Worm (Caenorhabditis elegans) whole organism, L1 larva: ENCODE results near the gene C56G2.15.

Source experiments
- C04F5.9 ChIP-seq: sonication (generic microtip); optimal IDR thresholded peaks from 2 replicates; lab custom pipeline; 2016; ENCODE audit warnings: missing genetic modification characterization, missing compliant biosample characterization
- F16B12.6 ChIP-seq: fragments of 150-350 bp; optimal IDR thresholded peaks from 2 replicates; lab custom pipeline; 2014; ENCODE audit warnings: missing biosample characterization, missing genetic modification characterization
- aha-1 ChIP-seq: fragments of 150-350 bp; optimal IDR thresholded peaks from 2 replicates; lab custom pipeline; 2014; ENCODE audit warnings: missing biosample characterization, missing genetic modification characterization
- ama-1 ChIP-seq: fragments of 150-350 bp; optimal IDR thresholded peaks from 2 replicates; lab custom pipeline; 2014
- ceh-63 ChIP-seq: fragments of 200-800 bp; sonication (Bioruptor generic); optimal IDR thresholded peaks from 2 replicates; lab custom pipeline; 2018; ENCODE audit warnings: mild to moderate bottlenecking, missing genetic modification characterization, missing compliant biosample characterization
- ceh-8 ChIP-seq: fragments of 200-800 bp; sonication (Bioruptor generic); optimal IDR thresholded peaks from 2 replicates; lab custom pipeline; 2018; ENCODE audit warnings: mild to moderate bottlenecking, missing genetic modification characterization, moderate library complexity, missing compliant biosample characterization
- ceh-90 ChIP-seq: sonication (generic microtip); optimal IDR thresholded peaks from 2 replicates; lab custom pipeline; 2016; ENCODE audit warnings: missing genetic modification characterization, missing compliant biosample characterization
- ces-1 ChIP-seq: fragments of 150-350 bp; optimal IDR thresholded peaks from 2 replicates; lab custom pipeline; 2014; ENCODE audit warnings: missing biosample characterization, missing genetic modification reagents, missing genetic modification characterization
- dsc-1 ChIP-seq: sonication (generic microtip); optimal IDR thresholded peaks from 2 replicates; lab custom pipeline; 2016; ENCODE audit warnings: mild to moderate bottlenecking, missing genetic modification characterization, missing compliant biosample characterization
- efl-1 ChIP-seq, 4 experiments: fragments of 150-350 bp; optimal IDR thresholded peaks in 3 of 4; peaks in 1 of 4; 1 replicate in 1 of 4; 2 replicates in 3 of 4; lab custom pipeline; 2014; ENCODE audit warnings: missing biosample characterization in 2 of 4, missing genetic modification characterization in 2 of 4, missing genetic modification reagents in 2 of 4
- efl-3 ChIP-seq: fragments of 200-800 bp; sonication (Bioruptor generic); optimal IDR thresholded peaks from 2 replicates; lab custom pipeline; 2018; ENCODE audit warnings: mild to moderate bottlenecking, missing genetic modification characterization, missing compliant biosample characterization
- egl-13 ChIP-seq: sonication (generic microtip); optimal IDR thresholded peaks from 2 replicates; lab custom pipeline; 2016; ENCODE audit warnings: missing genotype, missing genetic modification reagents, missing genetic modification characterization, missing compliant biosample characterization
- elt-3 ChIP-seq, 6 experiments: fragments of 150-350 bp in 1 of 6; sonication (generic microtip); optimal IDR thresholded peaks; 2 replicates each; lab custom pipeline; 2017 to 2018; ENCODE audit warnings: missing biosample characterization in 6 of 6, missing genetic modification characterization in 6 of 6, inconsistent platforms in 1 of 6
- ets-5 ChIP-seq: fragments of 200-800 bp; sonication (Bioruptor generic); IDR thresholded peaks from 2 replicates; pipeline ENCODE4 v1.3.6; 2022; ENCODE audit warnings: missing genetic modification characterization, missing compliant biosample characterization
- fkh-10 ChIP-seq: sonication (generic microtip); optimal IDR thresholded peaks from 2 replicates; lab custom pipeline; 2017; ENCODE audit warnings: missing biosample characterization, missing genetic modification reagents, missing genetic modification characterization
- grh-1 ChIP-seq: fragments of 200-800 bp; sonication (Bioruptor generic); IDR thresholded peaks from 2 replicates; pipeline ENCODE4 v1.3.6; 2022; ENCODE audit warnings: missing genetic modification reagents, missing genetic modification characterization, missing compliant biosample characterization
- jun-1 ChIP-seq: fragments of 150-350 bp; optimal IDR thresholded peaks from 2 replicates; lab custom pipeline; 2014; ENCODE audit warnings: missing biosample characterization, missing genetic modification reagents, missing genetic modification characterization
- lin-13 ChIP-seq: fragments of 150-350 bp; optimal IDR thresholded peaks from 2 replicates; lab custom pipeline; 2014; ENCODE audit warnings: missing biosample characterization, missing genetic modification reagents, missing genetic modification characterization
- lin-14 ChIP-seq: fragments of 200-800 bp; sonication (Bioruptor generic); optimal IDR thresholded peaks from 2 replicates; lab custom pipeline; 2018; ENCODE audit warnings: mild to moderate bottlenecking, missing genetic modification characterization, moderate library complexity, missing compliant biosample characterization
- lin-35 ChIP-seq, 2 experiments: fragments of 150-350 bp; optimal IDR thresholded peaks; 2 replicates each; lab custom pipeline; 2014; ENCODE audit warnings: missing biosample characterization in 2 of 2, missing genetic modification characterization in 2 of 2, missing genetic modification reagents in 2 of 2
- lin-39 ChIP-seq: fragments of 150-350 bp; optimal IDR thresholded peaks from 2 replicates; lab custom pipeline; 2014; ENCODE audit warnings: missing biosample characterization, missing genetic modification reagents, missing genetic modification characterization
- lsy-2 ChIP-seq, 2 experiments: fragments of 150-350 bp; optimal IDR thresholded peaks; 2 replicates each; lab custom pipeline; 2014; ENCODE audit warnings: missing biosample characterization in 2 of 2, missing genetic modification characterization in 2 of 2
- mab-9 ChIP-seq: fragments of 200-800 bp; sonication (Bioruptor generic); IDR thresholded peaks from 2 replicates; pipeline ENCODE4 v1.3.6; 2022; ENCODE audit warnings: missing genetic modification reagents, missing genetic modification characterization, missing compliant biosample characterization
- mdl-1 ChIP-seq, 2 experiments: fragments of 150-350 bp; optimal IDR thresholded peaks; 2 replicates each; lab custom pipeline; 2014 to 2017; ENCODE audit warnings: missing biosample characterization in 2 of 2, missing genetic modification characterization in 2 of 2, inconsistent platforms in 1 of 2
- mef-2 ChIP-seq: fragments of 150-350 bp; optimal IDR thresholded peaks from 2 replicates; lab custom pipeline; 2014; ENCODE audit warnings: missing biosample characterization, missing genetic modification characterization
- nhr-28 ChIP-seq: fragments of 150-350 bp; optimal IDR thresholded peaks from 2 replicates; lab custom pipeline; 2014; ENCODE audit warnings: missing biosample characterization, missing genetic modification characterization
- nhr-47 ChIP-seq: sonication (generic microtip); optimal IDR thresholded peaks from 2 replicates; lab custom pipeline; 2016; ENCODE audit warnings: mild to moderate bottlenecking, missing genetic modification characterization, moderate library complexity, missing compliant biosample characterization
- nhr-71 ChIP-seq: sonication (generic microtip); optimal IDR thresholded peaks from 2 replicates; lab custom pipeline; 2016; ENCODE audit warnings: mild to moderate bottlenecking, missing genetic modification characterization, moderate library complexity, missing compliant biosample characterization
- nhr-77 ChIP-seq: fragments of 150-350 bp; optimal IDR thresholded peaks from 2 replicates; lab custom pipeline; 2014; ENCODE audit warnings: missing biosample characterization, missing genetic modification characterization
- nhr-84 ChIP-seq: sonication (generic microtip); optimal IDR thresholded peaks from 2 replicates; lab custom pipeline; 2017; ENCODE audit warnings: missing biosample characterization, missing genetic modification characterization
- nhr-85 ChIP-seq: sonication (generic microtip); peaks from one replicate; lab custom pipeline; 2016; ENCODE audit warnings: missing genetic modification characterization, inconsistent platforms, missing compliant biosample characterization
- nhr-90 ChIP-seq: sonication (generic microtip); optimal IDR thresholded peaks from 2 replicates; lab custom pipeline; 2016; ENCODE audit warnings: mild to moderate bottlenecking, missing genetic modification characterization, missing compliant biosample characterization; ENCODE audit not compliant: poor library complexity
- pax-3 ChIP-seq: fragments of 200-800 bp; sonication (Bioruptor generic); optimal IDR thresholded peaks from 2 replicates; lab custom pipeline; 2018; ENCODE audit warnings: mild to moderate bottlenecking, missing genetic modification characterization, moderate library complexity, missing compliant biosample characterization
- rnt-1 ChIP-seq: sonication (generic microtip); optimal IDR thresholded peaks from 2 replicates; lab custom pipeline; 2016; ENCODE audit warnings: mild to moderate bottlenecking, missing genetic modification characterization, moderate library complexity, missing compliant biosample characterization
- skn-1 ChIP-seq: fragments of 150-350 bp; optimal IDR thresholded peaks from 2 replicates; lab custom pipeline; 2014; ENCODE audit warnings: missing biosample characterization, missing genetic modification characterization
- snpc-4 ChIP-seq: fragments of 150-350 bp; optimal IDR thresholded peaks from 2 replicates; lab custom pipeline; 2014; ENCODE audit warnings: missing biosample characterization, missing genetic modification characterization
- snu-23 ChIP-seq: sonication (generic microtip); optimal IDR thresholded peaks from 2 replicates; lab custom pipeline; 2016; ENCODE audit warnings: missing genetic modification characterization, missing compliant biosample characterization
- sup-37 ChIP-seq: fragments of 200-800 bp; sonication (Bioruptor generic); optimal IDR thresholded peaks from 2 replicates; lab custom pipeline; 2018; ENCODE audit warnings: mild to moderate bottlenecking, missing genetic modification characterization, missing compliant biosample characterization
- swsn-7 ChIP-seq: sonication (generic microtip); optimal IDR thresholded peaks from 2 replicates; lab custom pipeline; 2016; ENCODE audit warnings: missing genetic modification characterization, missing compliant biosample characterization
- tbx-2 ChIP-seq: sonication (generic microtip); optimal IDR thresholded peaks from 2 replicates; lab custom pipeline; 2016; ENCODE audit warnings: missing genetic modification characterization, missing compliant biosample characterization
- unc-130 ChIP-seq: fragments of 150-350 bp; optimal IDR thresholded peaks from 2 replicates; lab custom pipeline; 2017; ENCODE audit warnings: missing biosample characterization, missing genetic modification characterization, inconsistent platforms
- unc-30 ChIP-seq: sonication (generic microtip); optimal IDR thresholded peaks from 2 replicates; lab custom pipeline; 2017; ENCODE audit warnings: missing biosample characterization, missing genetic modification characterization
- unc-62 ChIP-seq: fragments of 150-350 bp; optimal IDR thresholded peaks from 2 replicates; lab custom pipeline; 2014; ENCODE audit warnings: missing biosample characterization, missing genetic modification reagents, missing genetic modification characterization
- unc-98 ChIP-seq: fragments of 200-800 bp; sonication (Bioruptor generic); IDR thresholded peaks from 2 replicates; pipeline ENCODE4 v1.3.6; 2022; ENCODE audit warnings: missing genetic modification characterization, missing compliant biosample characterization
- xbp-1 ChIP-seq: sonication (generic microtip); optimal IDR thresholded peaks from 2 replicates; lab custom pipeline; 2016; ENCODE audit warnings: missing genetic modification characterization, missing compliant biosample characterization
- zip-4 ChIP-seq: fragments of 200-800 bp; sonication (Bioruptor generic); optimal IDR thresholded peaks from 2 replicates; lab custom pipeline; 2018; ENCODE audit warnings: mild to moderate bottlenecking, missing genetic modification characterization, moderate library complexity, missing compliant biosample characterization
- ztf-4 ChIP-seq: fragments of 150-350 bp; optimal IDR thresholded peaks from 2 replicates; lab custom pipeline; 2014; ENCODE audit warnings: missing biosample characterization, missing genetic modification characterization

C56G2.15 gene

DNA sequence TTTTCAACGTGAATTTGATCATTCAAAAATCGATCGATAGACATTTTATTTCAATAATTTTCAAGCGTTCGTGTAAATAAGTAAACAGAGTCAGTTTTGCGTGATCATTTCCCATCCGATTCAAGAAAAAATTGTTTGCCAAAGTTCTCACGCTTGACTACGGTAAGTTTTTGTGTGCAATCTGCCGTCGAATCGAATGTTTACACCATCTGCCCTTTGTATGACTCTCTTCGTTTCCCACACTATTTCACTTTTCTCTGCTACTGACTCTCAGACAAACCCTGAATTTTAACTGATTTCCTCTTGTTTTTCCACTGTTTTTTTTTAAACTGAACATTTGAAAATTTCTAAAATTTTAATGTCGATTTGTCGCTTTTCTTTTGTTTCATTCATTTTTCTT lies 23.0 kb downstream of the C56G2.15 start (continued):
- TF ChIP-seq efl-3 (GFP tag; lab: Kevin White, UChicago) (no peak), ceh-90 (tag; lab: Kevin White, UChicago) (peak; percentile 21), mab-9 (GFP tag; lab: Robert Waterston, UW) (peak; percentile 54), egl-13 (tag; lab: Kevin White, UChicago) (no peak), jun-1 (peak; percentile 64), lin-13 (GFP tag; lab: Kevin White, UChicago) (peak; percentile 90), snpc-4 (peak; percentile 70), dsc-1 (peak; percentile 84), unc-62 (GFP tag; lab: Kevin White, UChicago) (no peak), ceh-8 (GFP tag; lab: Kevin White, UChicago) (peak; percentile 39), tbx-2 (tag; lab: Kevin White, UChicago) (peak; percentile 81), zip-4 (peak; percentile 39), skn-1 (tag; lab: Kevin White, UChicago) (peak; percentile 66), elt-3 (tag; optimal IDR thresholded peaks at IDR 0.05; lab: Kevin White, UChicago) (peak in 3 of 6 experiments; percentile 25 to 68 (median 64)), pax-3 (tag; lab: Kevin White, UChicago) (peak; percentile 30), ces-1 (GFP tag; lab: Kevin White, UChicago) (no peak), efl-1 (optimal IDR thresholded peaks at IDR 0.05; lab: Kevin White, UChicago) (peak; percentile 85 to 86), efl-1 (GFP tag; optimal IDR thresholded peaks at IDR 0.05 in 1 of 2; lab: Kevin White, UChicago) (peak; percentile 75 to 97), C04F5.9 (tag; lab: Kevin White, UChicago) (peak; percentile 71), unc-30 (no peak), nhr-77 (peak; percentile 83), nhr-28 (no peak), ceh-63 (GFP tag; lab: Kevin White, UChicago) (no peak), unc-98 (GFP tag; lab: Robert Waterston, UW) (0 out of 2 replicates have a peak, but pooled peaks have one; percentile 26), lin-39 (tag; lab: Kevin White, UChicago) (peak; percentile 33), grh-1 (GFP tag; lab: Robert Waterston, UW) (peak; percentile 55; the same call in 1 of the 2 replicates), nhr-85 (tag; lab: Kevin White, UChicago) (peak; percentile 94), unc-130 (tag; lab: Kevin White, UChicago) (peak; percentile 69), xbp-1 (tag; lab: Kevin White, UChicago) (peak; percentile 80), mef-2 (no peak), fkh-10 (GFP tag; lab: Kevin White, UChicago) (peak; percentile 12), ama-1 (lab: Kevin White, UChicago) (peak; percentile 44), aha-1 (no peak)

DNA sequence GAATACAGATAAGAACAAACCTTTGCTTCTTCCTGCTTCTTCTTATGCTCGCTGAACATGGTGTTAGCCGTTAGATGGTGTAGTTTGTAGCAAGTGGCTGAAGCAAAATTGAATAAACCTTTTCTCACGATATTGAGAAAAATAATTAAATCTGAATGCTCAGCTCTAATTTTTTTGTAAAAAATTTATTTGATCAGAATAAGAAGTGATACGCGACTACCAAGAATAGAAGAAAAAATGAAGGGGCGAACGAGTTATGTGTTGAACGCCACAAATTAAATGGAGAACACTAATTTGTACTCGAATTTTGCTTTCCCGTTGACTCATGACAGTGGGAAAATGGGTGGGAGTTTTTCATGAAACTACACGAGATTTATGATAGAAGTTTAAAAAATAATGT lies 24.5 kb downstream of the C56G2.15 start, which contains the start of gene C56G2.9:
Gene C56G2.9 (minus strand): TSS at position 101 of the 400 bp plus-strand sequence.
- no peak for TF ChIP-seq efl-1 (optimal IDR thresholded peaks at IDR 0.05; lab: Kevin White, UChicago)
- TF ChIP-seq efl-1 (GFP tag; optimal IDR thresholded peaks at IDR 0.05 in 1 of 2; lab: Kevin White, UChicago): no peak
- TF ChIP-seq jun-1: no peak
- TF ChIP-seq grh-1 (GFP tag; lab: Robert Waterston, UW): no peak

DNA sequence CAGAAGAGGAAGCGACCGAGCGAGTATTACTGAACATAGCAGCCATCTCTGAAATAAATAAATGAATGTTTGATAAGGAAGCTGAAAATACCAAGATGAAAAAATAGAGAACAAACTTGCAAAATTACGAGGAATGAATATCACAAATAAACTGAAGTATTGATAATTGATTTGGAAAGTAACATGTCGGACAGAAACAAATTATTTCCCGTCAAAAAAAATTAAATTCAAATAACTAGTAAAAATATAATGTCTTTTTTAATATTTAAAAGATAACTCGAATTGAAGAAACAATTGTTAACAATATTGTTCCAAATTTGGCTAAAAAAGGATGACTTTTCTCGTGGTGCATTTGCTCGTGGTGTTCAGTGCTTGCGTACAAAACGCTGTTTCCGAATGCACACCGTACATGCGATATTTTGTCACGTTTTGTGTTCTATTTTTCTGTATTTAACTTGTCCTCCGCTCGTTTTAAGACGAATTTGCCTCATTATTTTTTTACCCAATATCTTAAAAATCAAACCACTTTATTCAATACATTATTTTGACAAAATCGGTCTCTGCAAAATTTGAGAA lies 25.7 kb downstream of the C56G2.15 start, which contains the start of gene rpn-13:
Gene rpn-13 (minus strand): TSS at position 51 of the 576 bp plus-strand sequence.
- TF ChIP-seq nhr-85 (tag; lab: Kevin White, UChicago) (no peak), lin-13 (GFP tag; lab: Kevin White, UChicago) (peak; percentile 28), snpc-4 (peak; percentile 1), sup-37 (GFP tag; lab: Kevin White, UChicago) (no peak), dsc-1 (no peak), swsn-7 (peak; percentile 40), nhr-47 (tag; lab: Kevin White, UChicago) (peak; percentile 54), lin-14 (GFP tag; lab: Kevin White, UChicago) (peak; percentile 42), nhr-90 (no peak), mab-9 (GFP tag; lab: Robert Waterston, UW) (no peak), lin-35 (GFP tag; optimal IDR thresholded peaks at IDR 0.05; lab: Kevin White, UChicago) (peak; percentile 70 to 83), ztf-4 (tag; lab: Kevin White, UChicago) (no peak), mdl-1 (tag; optimal IDR thresholded peaks at IDR 0.05; lab: Kevin White, UChicago) (peak in 1 of 2 experiments; percentile 65), unc-130 (tag; lab: Kevin White, UChicago) (peak; percentile 84), rnt-1 (tag; lab: Kevin White, UChicago) (peak; percentile 35), nhr-84 (tag; lab: Kevin White, UChicago) (no peak), snu-23 (GFP tag; lab: Kevin White, UChicago) (peak; percentile 63), skn-1 (tag; lab: Kevin White, UChicago) (peak; percentile 98), lsy-2 (tag; optimal IDR thresholded peaks at IDR 0.05; lab: Kevin White, UChicago) (peak; percentile 94 to 98), efl-1 (optimal IDR thresholded peaks at IDR 0.05; lab: Kevin White, UChicago) (peak; percentile 58 to 62), efl-1 (GFP tag; optimal IDR thresholded peaks at IDR 0.05 in 1 of 2; lab: Kevin White, UChicago) (peak in 1 of 2 experiments; percentile 64), tbx-2 (tag; lab: Kevin White, UChicago) (peak; percentile 23), ets-5 (GFP tag; lab: Robert Waterston, UW) (no peak), F16B12.6 (tag; lab: Kevin White, UChicago) (peak; percentile 95), nhr-71 (tag; lab: Kevin White, UChicago) (peak; percentile 59)
